Fruit fly (Drosophila melanogaster): Measurements from ENCODE around the gene FER.

The FER gene

dm6 chr3R:9344186-9344790, 50.1 kb downstream of the FER start (continued):
- TF ChIP-seq tio (GFP tag; optimal IDR thresholded peaks at IDR 0.05), result no peak
- no peak for TF ChIP-seq YL-1 (GFP tag; optimal IDR thresholded peaks at IDR 0.05)
- TF ChIP-seq Deaf1 (tag; optimal IDR thresholded peaks at IDR 0.05), result peak; percentile 91
- TF ChIP-seq CG8290 (GFP tag; optimal IDR thresholded peaks at IDR 0.05), result no peak
- peak in 1 of 2 experiments; percentile 49 for TF ChIP-seq CG8290 (tag; optimal IDR thresholded peaks at IDR 0.05)
- TF ChIP-seq Jarid2 (GFP tag; optimal IDR thresholded peaks at IDR 0.05), result no peak
- TF ChIP-seq so (GFP tag; IDR thresholded peaks at IDR 0.05), result peak; percentile 46; the same call in 1 of the 3 replicates
- no peak for TF ChIP-seq CG11696 (GFP tag; IDR thresholded peaks at IDR 0.05)
- no peak for TF ChIP-seq Ravus (GFP tag; IDR thresholded peaks at IDR 0.05)
- TF ChIP-seq fd96Cb (tag; optimal IDR thresholded peaks at IDR 0.05), result no peak
- TF ChIP-seq wek (GFP tag; optimal IDR thresholded peaks at IDR 0.05), result no peak
- no peak for TF ChIP-seq CG5245 (GFP tag; optimal IDR thresholded peaks at IDR 0.05)
- TF ChIP-seq chinmo (GFP tag; IDR thresholded peaks at IDR 0.05; ENCODE audit: partially characterized antibody), result peak; percentile 52; the same call in 1 of the 4 replicates
- TF ChIP-seq Ets65A (GFP tag), result no peak
- no peak for TF ChIP-seq HLH3B (GFP tag; IDR thresholded peaks at IDR 0.05)
- no peak for TF ChIP-seq Aef1 (GFP tag; IDR thresholded peaks at IDR 0.05)
- no peak for TF ChIP-seq Hsf (GFP tag; optimal IDR thresholded peaks at IDR 0.05)
- no peak for TF ChIP-seq lola (GFP tag; optimal IDR thresholded peaks at IDR 0.05)
- TF ChIP-seq CG9932 (GFP tag; IDR thresholded peaks at IDR 0.05), result peak; percentile 18; the same call in 1 of the 2 replicates
- no peak for TF ChIP-seq NK7.1 (GFP tag; optimal IDR thresholded peaks at IDR 0.05)
- no peak for TF ChIP-seq gro (GFP tag; optimal IDR thresholded peaks at IDR 0.05)
- TF ChIP-seq sens (GFP tag), result peak; percentile 46
- TF ChIP-seq NfI (GFP tag; optimal IDR thresholded peaks at IDR 0.05), result no peak
- peak; percentile 35 for TF ChIP-seq CG13894 (tag; optimal IDR thresholded peaks at IDR 0.05)
- peak; percentile 8 for TF ChIP-seq bigmax (GFP tag; optimal IDR thresholded peaks at IDR 0.05)
- TF ChIP-seq exex (tag; optimal IDR thresholded peaks at IDR 0.05), result peak; percentile 10
- no peak for TF ChIP-seq hbn (GFP tag; IDR thresholded peaks at IDR 0.05; ENCODE audit: partially characterized antibody)
- peak in 1 of 2 experiments; percentile 69 for TF ChIP-seq Pdp1 (GFP tag; optimal IDR thresholded peaks at IDR 0.05)
- TF ChIP-seq CG31365 (tag; optimal IDR thresholded peaks at IDR 0.05), result no peak
- TF ChIP-seq Hr78 (GFP tag; optimal IDR thresholded peaks at IDR 0.05), result peak in 1 of 2 experiments; percentile 55
- TF ChIP-seq ewg (GFP tag; optimal IDR thresholded peaks at IDR 0.05), result no peak
- no peak for TF ChIP-seq Atf6 (GFP tag; IDR thresholded peaks at IDR 0.05)
- peak; percentile 28 for TF ChIP-seq nom (GFP tag; optimal IDR thresholded peaks at IDR 0.05)
- no peak for TF ChIP-seq corto (GFP tag; optimal IDR thresholded peaks at IDR 0.05)
- TF ChIP-seq cas (GFP tag; IDR thresholded peaks at IDR 0.05), result no peak
- no peak for TF ChIP-seq Usf (GFP tag; optimal IDR thresholded peaks at IDR 0.05)
- no peak for TF ChIP-seq GATAe (GFP tag; conservative IDR thresholded peaks at IDR 0.05)
- no peak for TF ChIP-seq E2f2 (GFP tag; IDR thresholded peaks at IDR 0.05)
- peak in 1 of 2 experiments; percentile 71 for TF ChIP-seq eve (GFP tag; optimal IDR thresholded peaks at IDR 0.05)
- TF ChIP-seq CG10321 (GFP tag; IDR thresholded peaks at IDR 0.05), result no peak
- TF ChIP-seq zf30C (GFP tag; optimal IDR thresholded peaks at IDR 0.05), result peak; percentile 79
- no peak for TF ChIP-seq CG4730 (GFP tag; IDR thresholded peaks at IDR 0.05)
- no peak for TF ChIP-seq CG12155 (GFP tag; optimal IDR thresholded peaks at IDR 0.05)
- TF ChIP-seq Hr51 (GFP tag; optimal IDR thresholded peaks at IDR 0.05), result no peak
- peak; percentile 7 for TF ChIP-seq schlank (tag; optimal IDR thresholded peaks at IDR 0.05)
- peak; percentile 9; the same call in 1 of the 2 replicates for TF ChIP-seq sob (GFP tag; IDR thresholded peaks at IDR 0.05)
- no peak for TF ChIP-seq CG10959 (GFP tag; IDR thresholded peaks at IDR 0.05)
- TF ChIP-seq Tbp (GFP tag; optimal IDR thresholded peaks at IDR 0.05), result no peak
- TF ChIP-seq her (GFP tag; optimal IDR thresholded peaks at IDR 0.05), result no peak
- TF ChIP-seq CG10147 (GFP tag; optimal IDR thresholded peaks at IDR 0.05), result no peak

All from whole organism, embryonic.